Worm (Caenorhabditis elegans) whole organism, L3 larva: Measurements from ENCODE around the gene arl-8.
A peak's percentile ranks its signal among the peaks of the same experiment; 100 is the strongest.

ENCODE experiments used
- R02D3.7 ChIP-seq: fragments of 150-350 bp; optimal IDR thresholded peaks from 2 replicates; lab custom pipeline; 2014; ENCODE audit warnings: missing biosample characterization, missing genetic modification characterization
- aly-2 ChIP-seq: fragments of 150-350 bp; optimal IDR thresholded peaks from 2 replicates; lab custom pipeline; 2014; ENCODE audit warnings: missing biosample characterization, missing genetic modification characterization
- ama-1 ChIP-seq: fragments of 150-350 bp; optimal IDR thresholded peaks from 2 replicates; lab custom pipeline; 2018
- ceh-16 ChIP-seq: sonication (generic microtip); optimal IDR thresholded peaks from 2 replicates; lab custom pipeline; 2017; ENCODE audit warnings: missing biosample characterization, missing genetic modification characterization
- ceh-28 ChIP-seq: fragments of 150-350 bp; optimal IDR thresholded peaks from 2 replicates; lab custom pipeline; 2014; ENCODE audit warnings: missing biosample characterization, missing genetic modification reagents, missing genetic modification characterization
- ceh-82 ChIP-seq: fragments of 150-350 bp; optimal IDR thresholded peaks from 2 replicates; lab custom pipeline; 2014; ENCODE audit warnings: missing biosample characterization, missing genetic modification characterization
- ceh-9 ChIP-seq: sonication (generic microtip); optimal IDR thresholded peaks from 2 replicates; lab custom pipeline; 2018; ENCODE audit warnings: missing biosample characterization, missing genetic modification characterization
- egl-27 ChIP-seq: sonication (generic microtip); optimal IDR thresholded peaks from 4 replicates; lab custom pipeline; 2017; ENCODE audit warnings: missing biosample characterization, missing genetic modification reagents, missing genetic modification characterization
- egl-5 ChIP-seq: fragments of 150-350 bp; optimal IDR thresholded peaks from 2 replicates; lab custom pipeline; 2017; ENCODE audit warnings: missing biosample characterization, missing genetic modification reagents, missing genetic modification characterization, inconsistent platforms
- elt-2 ChIP-seq: sonication (generic microtip); optimal IDR thresholded peaks from 2 replicates; lab custom pipeline; 2016; ENCODE audit warnings: missing genetic modification reagents, mild to moderate bottlenecking, missing genetic modification characterization, missing compliant biosample characterization
- elt-3 ChIP-seq, 3 experiments: fragments of 150-350 bp in 1 of 3; sonication (generic microtip) in 2 of 3; optimal IDR thresholded peaks; 2 replicates in 2 of 3; 4 replicates in 1 of 3; lab custom pipeline; 2014 to 2017; ENCODE audit warnings: missing biosample characterization in 3 of 3, missing genetic modification characterization in 3 of 3
- fkh-10 ChIP-seq: sonication (generic microtip); optimal IDR thresholded peaks from 2 replicates; lab custom pipeline; 2017; ENCODE audit warnings: missing biosample characterization, missing genetic modification reagents, missing genetic modification characterization
- fkh-2 ChIP-seq: fragments of 150-350 bp; optimal IDR thresholded peaks from 2 replicates; lab custom pipeline; 2014; ENCODE audit warnings: missing biosample characterization, missing genetic modification reagents, missing genetic modification characterization
- fos-1 ChIP-seq: fragments of 150-350 bp; optimal IDR thresholded peaks from 2 replicates; lab custom pipeline; 2014; ENCODE audit warnings: missing biosample characterization, missing genetic modification characterization
- hmg-11 ChIP-seq: sonication (generic microtip); optimal IDR thresholded peaks from 2 replicates; lab custom pipeline; 2016; ENCODE audit warnings: missing genetic modification characterization, missing compliant biosample characterization
- jun-1 ChIP-seq: fragments of 150-350 bp; optimal IDR thresholded peaks from 2 replicates; lab custom pipeline; 2014; ENCODE audit warnings: missing biosample characterization, missing genetic modification reagents, missing genetic modification characterization
- lin-15B ChIP-seq: fragments of 150-350 bp; optimal IDR thresholded peaks from 2 replicates; lab custom pipeline; 2014; ENCODE audit warnings: missing biosample characterization, missing genetic modification characterization
- lin-39 ChIP-seq: fragments of 150-350 bp; optimal IDR thresholded peaks from 2 replicates; lab custom pipeline; 2018; ENCODE audit warnings: missing biosample characterization, missing genetic modification reagents, missing genetic modification characterization
- lsy-12 ChIP-seq: sonication (generic microtip); optimal IDR thresholded peaks from 2 replicates; lab custom pipeline; 2016; ENCODE audit warnings: mild to moderate bottlenecking, missing genetic modification characterization, missing compliant biosample characterization
- nfya-1 ChIP-seq: sonication (generic microtip); optimal IDR thresholded peaks from 2 replicates; lab custom pipeline; 2017; ENCODE audit warnings: missing genetic modification characterization, mild to moderate bottlenecking, missing compliant biosample characterization, antibody characterized with exemption, moderate library complexity; ENCODE audit not compliant: insufficient read depth
- nhr-11 ChIP-seq: fragments of 150-350 bp; optimal IDR thresholded peaks from 2 replicates; lab custom pipeline; 2014; ENCODE audit warnings: missing biosample characterization, missing genetic modification characterization
- nhr-12 ChIP-seq: fragments of 150-350 bp; optimal IDR thresholded peaks from 2 replicates; lab custom pipeline; 2014; ENCODE audit warnings: missing biosample characterization, missing genetic modification characterization
- nhr-23 ChIP-seq: fragments of 150-350 bp; optimal IDR thresholded peaks from 2 replicates; lab custom pipeline; 2014; ENCODE audit warnings: missing biosample characterization, missing genetic modification reagents, missing genetic modification characterization
- nhr-237 ChIP-seq: fragments of 150-350 bp; optimal IDR thresholded peaks from 2 replicates; lab custom pipeline; 2014; ENCODE audit warnings: missing biosample characterization, missing genetic modification characterization
- nhr-25 ChIP-seq: sonication (generic microtip); optimal IDR thresholded peaks from 2 replicates; lab custom pipeline; 2017; ENCODE audit warnings: missing biosample characterization, missing genetic modification characterization
- nhr-28 ChIP-seq: fragments of 150-350 bp; optimal IDR thresholded peaks from 2 replicates; lab custom pipeline; 2014; ENCODE audit warnings: missing biosample characterization, missing genetic modification characterization
- nhr-43 ChIP-seq: sonication (generic microtip); optimal IDR thresholded peaks from 2 replicates; lab custom pipeline; 2016; ENCODE audit warnings: mild to moderate bottlenecking, missing genetic modification characterization, missing compliant biosample characterization; ENCODE audit not compliant: poor library complexity, severe bottlenecking
- nhr-67 ChIP-seq: fragments of 150-350 bp; optimal IDR thresholded peaks from 2 replicates; lab custom pipeline; 2014; ENCODE audit warnings: missing biosample characterization, missing genetic modification characterization
- pha-4 ChIP-seq: fragments of 150-350 bp; optimal IDR thresholded peaks from 2 replicates; lab custom pipeline; 2014; ENCODE audit warnings: missing biosample characterization, missing genetic modification reagents, missing genetic modification characterization
- sea-2 ChIP-seq: fragments of 150-350 bp; sonication (generic microtip); optimal IDR thresholded peaks from 4 replicates; lab custom pipeline; 2014; ENCODE audit warnings: missing biosample characterization, missing genetic modification reagents, missing genetic modification characterization
- skn-1 ChIP-seq: fragments of 150-350 bp; optimal IDR thresholded peaks from 2 replicates; lab custom pipeline; 2014; ENCODE audit warnings: missing biosample characterization, missing genetic modification characterization
- tbx-2 ChIP-seq: sonication (generic microtip); optimal IDR thresholded peaks from 2 replicates; lab custom pipeline; 2016; ENCODE audit warnings: mild to moderate bottlenecking, missing genetic modification characterization, missing compliant biosample characterization
- unc-39 ChIP-seq: sonication (generic microtip); optimal IDR thresholded peaks from 4 replicates; lab custom pipeline; 2017; ENCODE audit warnings: missing biosample characterization, missing genetic modification characterization
- unc-62 ChIP-seq: fragments of 150-350 bp; sonication (generic microtip); optimal IDR thresholded peaks from 4 replicates; lab custom pipeline; 2014; ENCODE audit warnings: missing biosample characterization, missing genetic modification reagents, missing genetic modification characterization
- zag-1 ChIP-seq: fragments of 150-350 bp; optimal IDR thresholded peaks from 2 replicates; lab custom pipeline; 2014; ENCODE audit warnings: missing biosample characterization, missing genetic modification characterization
- ztf-11 ChIP-seq: fragments of 150-350 bp; optimal IDR thresholded peaks from 2 replicates; lab custom pipeline; 2014; ENCODE audit warnings: missing biosample characterization, missing genetic modification characterization
- ztf-4 ChIP-seq: fragments of 150-350 bp; optimal IDR thresholded peaks from 2 replicates; lab custom pipeline; 2014; ENCODE audit warnings: missing biosample characterization, missing genetic modification characterization

Gene arl-8

DNA sequence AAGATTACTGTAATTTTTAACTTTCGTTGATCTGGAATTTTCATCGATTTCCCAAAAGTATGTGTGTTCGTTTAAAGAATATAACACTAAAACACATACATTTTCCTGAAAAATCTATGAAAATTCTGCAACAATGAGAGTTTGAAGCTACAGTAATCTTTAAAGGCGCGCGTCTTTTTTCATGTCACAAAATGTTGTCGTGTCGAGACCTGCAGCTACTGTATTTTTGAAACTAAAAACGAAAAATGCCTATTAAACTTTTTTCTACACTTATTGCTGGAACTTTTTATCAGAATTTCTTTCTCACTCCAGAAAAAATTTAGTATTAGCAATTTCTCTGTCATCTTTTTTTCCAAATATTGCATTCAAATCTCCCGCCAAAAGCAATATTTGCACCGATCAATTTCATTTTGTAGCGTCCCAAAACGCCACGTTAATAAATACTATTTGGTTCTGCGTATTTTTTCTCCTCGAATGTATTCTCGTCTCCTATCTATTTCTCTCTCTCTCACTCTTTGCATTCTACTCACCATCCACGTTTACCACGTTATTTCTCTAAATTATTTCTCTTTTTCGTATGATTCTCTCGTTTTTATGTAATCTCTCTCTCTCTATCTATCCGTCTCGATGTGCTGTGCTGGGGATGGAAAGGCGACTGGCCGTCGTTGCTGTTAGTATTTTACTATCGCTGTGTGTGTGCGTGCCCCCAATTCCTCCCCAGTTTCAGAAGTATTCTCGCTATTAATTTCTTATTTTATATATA is 11.4 kb upstream of the arl-8 start, which contains the start of gene melo-1 (continued):
- TF ChIP-seq ceh-9 (tag; lab: Kevin White, UChicago) (no peak), aly-2 (tag; lab: Kevin White, UChicago) (no peak), ztf-11 (tag; lab: Kevin White, UChicago) (no peak), pha-4 (tag; lab: Kevin White, UChicago) (peak; percentile 76), zag-1 (tag; lab: Kevin White, UChicago) (no peak), fos-1 (tag; lab: Kevin White, UChicago) (no peak), skn-1 (no peak), hmg-11 (peak; percentile 73), nhr-11 (tag; lab: Kevin White, UChicago) (no peak), unc-39 (tag; lab: Kevin White, UChicago) (no peak), nhr-237 (no peak), ama-1 (lab: Kevin White, UChicago) (no peak), unc-62 (GFP tag; lab: Kevin White, UChicago) (no peak), sea-2 (GFP tag; lab: Kevin White, UChicago) (no peak), elt-3 (tag; optimal IDR thresholded peaks at IDR 0.05; lab: Kevin White, UChicago) (no peak), fkh-10 (GFP tag; lab: Kevin White, UChicago) (no peak), lin-15B (tag; lab: Kevin White, UChicago) (peak; percentile 42), lsy-12 (no peak), lin-39 (tag; lab: Kevin White, UChicago) (no peak), fkh-2 (tag; lab: Kevin White, UChicago) (no peak), nhr-28 (tag; lab: Kevin White, UChicago) (no peak), ceh-16 (no peak), jun-1 (tag; lab: Kevin White, UChicago) (no peak), nfya-1 (tag; lab: Kevin White, UChicago) (peak; percentile 81), R02D3.7 (no peak), nhr-12 (tag; lab: Kevin White, UChicago) (no peak)

DNA sequence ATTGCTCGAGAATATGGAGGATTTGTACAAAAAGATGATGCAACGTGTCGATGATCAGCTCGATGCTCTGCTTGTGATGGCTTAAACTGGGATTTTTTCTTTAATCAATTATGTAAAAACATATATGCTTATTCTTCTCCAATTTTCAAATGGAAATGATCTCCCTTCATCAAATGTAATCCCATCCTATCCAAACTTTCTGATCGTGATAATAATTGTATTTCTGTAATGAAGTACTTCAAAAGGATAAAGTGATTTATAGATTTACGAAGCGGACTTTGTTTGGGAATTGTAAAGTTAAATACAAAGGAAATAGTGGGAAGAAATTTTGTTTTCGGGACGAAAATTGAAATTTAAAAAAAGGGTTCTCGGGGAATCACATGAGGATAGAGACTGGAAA is 7.4 kb upstream of the arl-8 start:
- TF ChIP-seq ceh-82 (tag; lab: Kevin White, UChicago) (no peak), egl-27 (tag; lab: Kevin White, UChicago) (no peak), ama-1 (lab: Kevin White, UChicago) (peak; percentile 61), egl-5 (no peak), tbx-2 (no peak), ceh-28 (peak; percentile 28), nhr-43 (tag; lab: Kevin White, UChicago) (peak; percentile 19), ztf-4 (tag; lab: Kevin White, UChicago) (peak; percentile 6), nhr-67 (tag; lab: Kevin White, UChicago) (no peak), pha-4 (tag; lab: Kevin White, UChicago) (peak; percentile 16), nhr-25 (tag; lab: Kevin White, UChicago) (peak; percentile 8), lsy-12 (peak; percentile 10), aly-2 (tag; lab: Kevin White, UChicago) (no peak), elt-2 (tag; lab: Kevin White, UChicago) (peak; percentile 23)

DNA sequence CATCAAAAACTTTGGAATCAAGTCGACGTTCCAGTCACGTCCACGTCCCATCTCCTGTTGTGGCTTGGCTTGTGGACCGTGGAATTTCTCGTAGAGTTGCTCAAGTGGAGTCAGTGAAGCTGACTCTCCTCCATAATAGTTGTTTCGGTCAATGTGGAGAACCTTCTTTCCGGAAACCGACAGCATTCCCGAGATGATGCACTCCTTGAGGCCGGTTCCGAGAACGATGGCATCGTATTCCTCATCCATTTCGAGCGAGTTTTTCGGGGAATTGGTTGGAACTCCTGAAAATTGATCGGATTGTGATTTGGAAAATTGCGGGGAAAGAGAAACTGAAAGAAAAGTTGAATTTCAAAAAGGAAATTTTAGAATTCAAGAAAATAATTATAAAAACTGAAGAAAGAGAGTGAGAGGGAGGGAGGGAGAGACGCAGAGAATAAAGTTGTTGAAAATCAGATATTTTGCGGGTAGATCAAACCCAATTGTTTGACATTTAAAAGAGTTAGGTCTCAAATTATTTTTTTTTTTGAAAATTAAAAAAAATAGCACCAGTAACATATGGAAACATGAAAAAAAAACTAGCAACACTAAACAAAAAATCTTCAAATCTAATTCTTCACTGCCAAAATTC is 5.2 kb upstream of the arl-8 start, which contains the start of gene gdi-1:
Gene gdi-1, minus strand, starts transcription at position 286 of the 631 bp plus-strand sequence.
- peak; percentile 79 for TF ChIP-seq ama-1 (lab: Kevin White, UChicago)
- TF ChIP-seq nhr-28 (tag; lab: Kevin White, UChicago), result no peak
- peak; percentile 4 for TF ChIP-seq nhr-23 (tag; lab: Kevin White, UChicago)
